Worm (Caenorhabditis elegans) whole organism, L4 larva: Measurements from ENCODE around the gene C04C3.7.
A peak's percentile ranks its signal among the peaks of the same experiment; 100 is the strongest.

ENCODE experiments used
- T20F7.1 ChIP-seq: fragments of 200-800 bp; sonication (Bioruptor generic); optimal IDR thresholded peaks from 2 replicates; lab custom pipeline; 2018; ENCODE audit warnings: mild to moderate bottlenecking, missing genetic modification characterization, missing compliant biosample characterization
- Y48G9A.11 ChIP-seq: fragments of 200-800 bp; sonication (Bioruptor generic); IDR thresholded peaks from 2 replicates; pipeline ENCODE4 v1.3.6; 2022; ENCODE audit warnings: missing genetic modification reagents, missing genetic modification characterization, missing compliant biosample characterization
- ZK337.2 ChIP-seq: fragments of 200-800 bp; sonication (Bioruptor generic); IDR thresholded peaks from 2 replicates; pipeline ENCODE4 v1.3.6; 2022; ENCODE audit warnings: missing genetic modification reagents, missing genetic modification characterization, missing compliant biosample characterization
- aha-1 ChIP-seq: fragments of 150-350 bp; peaks from one replicate; lab custom pipeline; 2014; ENCODE audit warnings: missing biosample characterization, missing genetic modification characterization
- arid-1 ChIP-seq: fragments of 200-800 bp; sonication (Bioruptor generic); conservative IDR thresholded peaks from 2 replicates; pipeline ENCODE4 v1.3.6; 2022; ENCODE audit warnings: missing genetic modification reagents, missing genetic modification characterization, missing compliant biosample characterization
- ceh-20 ChIP-seq: fragments of 200-800 bp; sonication (Bioruptor generic); IDR thresholded peaks from 2 replicates; pipeline ENCODE4 v1.3.6; 2022; ENCODE audit warnings: missing genetic modification reagents, missing genetic modification characterization, missing compliant biosample characterization
- dmd-9 ChIP-seq: fragments of 200-800 bp; sonication (Bioruptor generic); IDR thresholded peaks from 2 replicates; pipeline ENCODE4 v1.3.6; 2022; ENCODE audit warnings: missing genetic modification reagents, missing genetic modification characterization, missing compliant biosample characterization
- dpl-1 ChIP-seq: fragments of 150-350 bp; optimal IDR thresholded peaks from 2 replicates; lab custom pipeline; 2014; ENCODE audit warnings: missing biosample characterization, missing genetic modification reagents, missing genetic modification characterization
- gei-8 ChIP-seq: fragments of 200-800 bp; sonication (Bioruptor generic); optimal IDR thresholded peaks from 2 replicates; lab custom pipeline; 2018; ENCODE audit warnings: mild to moderate bottlenecking, missing genetic modification characterization, missing compliant biosample characterization
- hlh-30 ChIP-seq: sonication (generic microtip); optimal IDR thresholded peaks from 2 replicates; lab custom pipeline; 2017; ENCODE audit warnings: antibody characterized with exemption, mild to moderate bottlenecking, missing genetic modification characterization, missing compliant biosample characterization; ENCODE audit not compliant: insufficient read depth
- lin-39 ChIP-seq: fragments of 150-350 bp; optimal IDR thresholded peaks from 2 replicates; lab custom pipeline; 2014; ENCODE audit warnings: missing biosample characterization, missing genetic modification reagents, missing genetic modification characterization
- lir-3 ChIP-seq: sonication (generic microtip); optimal IDR thresholded peaks from 2 replicates; lab custom pipeline; 2016; ENCODE audit warnings: mild to moderate bottlenecking, missing genetic modification characterization, missing compliant biosample characterization
- madf-9 ChIP-seq: fragments of 200-800 bp; sonication (Bioruptor generic); conservative IDR thresholded peaks from 2 replicates; pipeline ENCODE4 v1.3.6; 2022; ENCODE audit warnings: missing genetic modification reagents, missing genetic modification characterization, missing compliant biosample characterization
- mep-1 ChIP-seq: fragments of 150-350 bp; sonication (generic microtip); optimal IDR thresholded peaks from 3 replicates; lab custom pipeline; 2014; ENCODE audit warnings: missing biosample characterization, missing genetic modification characterization
- nhr-237 ChIP-seq: sonication (generic microtip); optimal IDR thresholded peaks from 2 replicates; lab custom pipeline; 2017; ENCODE audit warnings: missing biosample characterization, missing genetic modification characterization
- nhr-42 ChIP-seq: fragments of 200-800 bp; sonication (Bioruptor generic); IDR thresholded peaks from 2 replicates; pipeline ENCODE4 v1.3.6; 2022; ENCODE audit warnings: missing genetic modification characterization, missing compliant biosample characterization
- pha-4 ChIP-seq, 2 experiments: fragments of 150-350 bp in 1 of 2; fragments of 200-800 bp in 1 of 2; sonication (Bioruptor generic) in 1 of 2; IDR thresholded peaks in 1 of 2; optimal IDR thresholded peaks in 1 of 2; 2 replicates each; pipeline versions ENCODE4 v1.3.6 to Lab custom; 2014 to 2022; ENCODE audit warnings: missing genetic modification characterization in 2 of 2, missing genetic modification reagents in 2 of 2, missing biosample characterization in 1 of 2, missing compliant biosample characterization in 1 of 2
- set-16 ChIP-seq: fragments of 200-800 bp; sonication (Bioruptor generic); IDR thresholded peaks from 2 replicates; pipeline ENCODE4 v1.3.6; 2022; ENCODE audit warnings: missing genetic modification reagents, missing genetic modification characterization, missing compliant biosample characterization
- spr-1 ChIP-seq: sonication (generic microtip); optimal IDR thresholded peaks from 2 replicates; lab custom pipeline; 2016; ENCODE audit warnings: mild to moderate bottlenecking, missing genetic modification characterization, missing compliant biosample characterization
- tag-97 ChIP-seq: fragments of 200-800 bp; sonication (Bioruptor generic); IDR thresholded peaks from 2 replicates; pipeline ENCODE4 v1.3.6; 2022; ENCODE audit warnings: missing genetic modification characterization, missing compliant biosample characterization
- unc-39 ChIP-seq: sonication (generic microtip); optimal IDR thresholded peaks from 2 replicates; lab custom pipeline; 2017; ENCODE audit warnings: missing biosample characterization, missing genetic modification characterization
- unc-62 ChIP-seq, 3 experiments: fragments of 150-350 bp in 1 of 3; sonication (generic microtip); optimal IDR thresholded peaks in 2 of 3; peaks in 1 of 3; 1 replicate in 1 of 3; 2 replicates in 2 of 3; lab custom pipeline; 2014 to 2017; ENCODE audit warnings: missing biosample characterization in 3 of 3, missing genetic modification characterization in 3 of 3, missing genetic modification reagents in 3 of 3, missing genotype in 1 of 3
- vab-7 ChIP-seq: fragments of 200-800 bp; sonication (Bioruptor generic); IDR thresholded peaks from 2 replicates; pipeline ENCODE4 v1.3.6; 2022; ENCODE audit warnings: missing genetic modification reagents, missing genetic modification characterization, missing compliant biosample characterization
- zag-1 ChIP-seq: fragments of 150-350 bp; optimal IDR thresholded peaks from 2 replicates; lab custom pipeline; 2014; ENCODE audit warnings: missing biosample characterization, missing genetic modification characterization
- zfp-2 ChIP-seq: sonication (generic microtip); optimal IDR thresholded peaks from 2 replicates; lab custom pipeline; 2016; ENCODE audit warnings: mild to moderate bottlenecking, missing genetic modification characterization, missing compliant biosample characterization
- zfp-3 ChIP-seq: fragments of 200-800 bp; sonication (Bioruptor generic); conservative IDR thresholded peaks from 2 replicates; pipeline ENCODE4 v1.3.6; 2022; ENCODE audit warnings: missing genetic modification reagents, missing genetic modification characterization, missing compliant biosample characterization
- zip-11 ChIP-seq: fragments of 200-800 bp; sonication (Bioruptor generic); IDR thresholded peaks from 2 replicates; pipeline ENCODE4 v1.3.6; 2022; ENCODE audit warnings: missing genetic modification characterization, missing compliant biosample characterization
- zip-2 ChIP-seq: fragments of 150-350 bp; optimal IDR thresholded peaks from 2 replicates; lab custom pipeline; 2014; ENCODE audit warnings: missing biosample characterization, missing genetic modification characterization

Gene C04C3.7

DNA sequence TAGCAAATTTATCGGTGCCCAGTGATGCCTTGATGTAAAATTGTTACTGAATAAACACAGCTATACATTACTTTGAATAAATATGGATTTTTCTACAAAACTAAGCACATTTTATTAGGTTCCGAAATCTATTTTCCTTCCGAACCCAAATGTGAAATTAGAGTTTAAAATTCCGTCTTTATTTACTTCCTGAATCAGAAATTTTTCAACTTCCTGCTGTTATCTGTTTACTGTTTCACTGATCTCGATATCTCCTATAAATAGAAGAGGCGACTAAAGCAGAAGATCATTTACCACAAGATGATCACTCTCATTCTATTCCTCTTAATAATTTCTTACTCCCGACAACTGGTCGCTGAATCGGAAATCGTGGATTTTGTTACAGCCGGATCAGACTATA lies 36.5 kb upstream of the C04C3.7 start, which contains the start of gene F58E2.2:
F58E2.2 (plus strand) TSS at position 301 of the 400 bp plus-strand sequence.
- TF ChIP-seq gei-8 (GFP tag; lab: Kevin White, UChicago) (no peak), dmd-9 (GFP tag; lab: Robert Waterston, UW) (no peak), set-16 (GFP tag; lab: Robert Waterston, UW) (no peak), zag-1 (no peak), T20F7.1 (no peak), madf-9 (GFP tag; lab: Robert Waterston, UW) (no peak), zip-11 (GFP tag; lab: Robert Waterston, UW) (no peak), ZK337.2 (GFP tag; lab: Robert Waterston, UW) (no peak), unc-62 (GFP tag; optimal IDR thresholded peaks at IDR 0.05 in 1 of 2; lab: Kevin White, UChicago) (no peak), unc-62 (tag; optimal IDR thresholded peaks at IDR 0.05; lab: Kevin White, UChicago) (no peak), spr-1 (tag; lab: Kevin White, UChicago) (no peak)

DNA sequence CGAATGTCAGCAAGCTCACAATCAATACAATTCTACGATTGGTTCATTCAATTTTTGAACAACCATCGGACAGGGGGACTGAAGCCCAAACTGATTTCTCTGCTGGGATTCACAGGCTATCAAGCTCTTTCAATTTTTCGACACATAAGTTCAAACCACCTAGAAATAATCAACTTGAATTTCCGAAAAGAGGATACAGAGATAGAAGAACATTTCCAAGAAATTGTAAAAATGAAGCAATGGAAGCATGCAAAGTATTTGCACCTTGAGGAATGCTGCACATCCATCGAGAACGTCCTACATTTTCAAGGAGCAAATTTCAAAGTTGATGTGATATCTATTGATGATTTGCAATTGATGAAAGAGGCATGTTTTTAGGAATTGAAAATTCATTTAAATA lies 34.5 kb upstream of the C04C3.7 start:
- TF ChIP-seq tag-97 (GFP tag; lab: Robert Waterston, UW) (no peak), nhr-42 (no peak), unc-62 (GFP tag; optimal IDR thresholded peaks at IDR 0.05 in 1 of 2; lab: Kevin White, UChicago) (peak in 1 of 2 experiments; percentile 91), unc-62 (tag; optimal IDR thresholded peaks at IDR 0.05; lab: Kevin White, UChicago) (no peak), ceh-20 (GFP tag; lab: Robert Waterston, UW) (no peak)

DNA sequence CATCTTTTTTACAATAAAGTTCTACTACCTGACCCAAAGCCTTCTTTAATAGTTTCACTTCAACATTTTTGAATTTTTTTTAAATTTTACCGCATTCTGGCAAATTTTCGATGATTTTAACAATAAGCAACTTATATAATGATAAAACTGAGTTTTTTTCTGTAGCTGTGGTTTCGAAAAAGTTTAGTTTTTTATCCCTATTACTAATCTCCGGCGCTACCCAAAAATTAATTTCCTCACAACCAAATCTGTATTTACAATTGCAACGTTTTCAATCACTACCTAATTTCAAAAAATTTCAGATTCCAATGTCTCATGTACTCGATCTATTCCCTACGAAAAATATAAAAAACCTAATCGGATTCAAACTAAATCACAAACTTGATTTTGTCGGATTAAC lies 33.8 kb upstream of the C04C3.7 start, which contains the start of gene F58E2.3:
F58E2.3 (plus strand) TSS at position 301 of the 400 bp plus-strand sequence.
- TF ChIP-seq Y48G9A.11 (no peak), dpl-1 (GFP tag; lab: Kevin White, UChicago) (no peak), arid-1 (no peak), mep-1 (tag; lab: Kevin White, UChicago) (no peak), zfp-2 (tag; lab: Kevin White, UChicago) (no peak)

DNA sequence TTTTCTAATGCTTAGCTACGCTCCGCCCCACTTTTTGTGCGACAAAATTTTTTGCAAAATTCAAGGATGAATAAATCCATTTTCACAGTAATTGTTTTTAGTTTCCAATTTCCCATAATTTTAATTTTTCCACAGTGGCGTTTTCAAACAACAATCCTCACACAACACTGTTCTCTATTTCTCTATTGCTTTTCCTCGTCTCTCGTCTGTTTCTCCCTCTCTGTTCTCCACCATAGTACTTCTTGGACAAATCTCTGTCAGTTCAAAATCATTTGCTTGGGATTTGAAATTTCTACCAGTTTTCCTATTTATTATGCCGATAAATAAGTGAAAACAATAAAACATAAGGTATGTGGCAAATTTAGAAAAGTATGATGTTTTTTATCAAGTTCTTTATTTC lies 30.0 kb upstream of the C04C3.7 start, which contains the start of gene F58E2.4:
F58E2.4 (plus strand) TSS at position 134 of the 400 bp plus-strand sequence.
- TF ChIP-seq aha-1: peak; percentile 19
- no peak for TF ChIP-seq hlh-30
- TF ChIP-seq, all 104 proteins: peak for 1

- TF ChIP-seq zfp-3 (GFP tag; lab: Robert Waterston, UW) (no peak), unc-62 (GFP tag; optimal IDR thresholded peaks at IDR 0.05 in 1 of 2; lab: Kevin White, UChicago) (no peak), unc-62 (tag; optimal IDR thresholded peaks at IDR 0.05; lab: Kevin White, UChicago) (no peak), lin-39 (tag; lab: Kevin White, UChicago) (no peak), lir-3 (tag; lab: Kevin White, UChicago) (no peak), nhr-237 (tag; lab: Kevin White, UChicago) (no peak), zip-2 (tag; lab: Kevin White, UChicago) (no peak), pha-4 (GFP tag; IDR thresholded peaks at IDR 0.05; lab: Robert Waterston, UW) (no peak), pha-4 (tag; optimal IDR thresholded peaks at IDR 0.05; lab: Kevin White, UChicago) (no peak), unc-39 (tag; lab: Kevin White, UChicago) (no peak)
Measured at ce11 chrIV:3453346-3453745, 20.1 kb upstream of the C04C3.7 start, which contains the start of gene srz-23. Gene srz-23 (plus strand): TSS chrIV:3453608.

DNA sequence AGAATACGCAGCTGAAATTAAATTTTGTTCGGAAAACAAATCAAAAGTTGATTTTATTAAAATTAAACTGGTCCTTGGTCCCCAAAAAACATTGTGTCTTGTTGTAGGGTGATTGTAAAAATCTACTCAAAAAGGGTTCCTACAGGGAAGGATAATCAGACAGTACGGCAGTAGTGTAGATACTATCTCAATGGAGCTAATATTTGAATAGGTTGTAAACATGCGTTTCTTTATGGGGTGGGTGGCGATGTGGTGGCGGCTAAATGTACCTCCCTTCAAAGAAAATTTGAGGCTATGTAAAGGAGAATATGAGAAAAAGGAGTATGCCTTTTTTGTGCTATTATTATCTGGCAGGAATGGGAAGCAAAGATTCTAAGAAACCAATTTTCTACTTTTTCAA lies 19.2 kb upstream of the C04C3.7 start:
- peak in 1 of 2 experiments; percentile 88 for TF ChIP-seq unc-62 (GFP tag; optimal IDR thresholded peaks at IDR 0.05 in 1 of 2; lab: Kevin White, UChicago)
- no peak for TF ChIP-seq unc-62 (tag; optimal IDR thresholded peaks at IDR 0.05; lab: Kevin White, UChicago)
- TF ChIP-seq aha-1: peak; percentile 57
- no peak for TF ChIP-seq vab-7 (GFP tag; lab: Robert Waterston, UW)
